Worm (Caenorhabditis elegans): ENCODE measurements around the gene F40G12.9.

ce11 chrV:14317204-14317603 is 34.7 kb downstream of the F40G12.9 start:
- no peak for TF ChIP-seq spr-1 (tag; optimal IDR thresholded peaks at IDR 0.05)
- no peak for TF ChIP-seq dve-1 (tag; optimal IDR thresholded peaks at IDR 0.05; ENCODE audit: insufficient read depth)
- no peak for TF ChIP-seq nhr-77 (tag; optimal IDR thresholded peaks at IDR 0.05)
- TF ChIP-seq egl-27 (tag; optimal IDR thresholded peaks at IDR 0.05): no peak
